Fruit fly (Drosophila melanogaster) whole organism, embryonic: ENCODE results near the gene CG6583.

Experiments
- Blimp-1 ChIP-seq: fragments of 200-800 bp; sonication (Bioruptor generic); optimal IDR thresholded peaks from 3 replicates; lab custom pipeline; 2018; ENCODE audit warnings: missing biosample characterization, missing genetic modification characterization, mild to moderate bottlenecking, moderate library complexity, missing genetic modification reagents
- CG12155 ChIP-seq: fragments of 200-800 bp; sonication (Bioruptor generic); optimal IDR thresholded peaks from 3 replicates; lab custom pipeline; 2016; ENCODE audit warnings: missing biosample characterization, missing genetic modification characterization
- CG15011 ChIP-seq: fragments of 200-800 bp; sonication (Bioruptor generic); optimal IDR thresholded peaks from 3 replicates; lab custom pipeline; 2018; ENCODE audit warnings: missing biosample characterization, mild to moderate bottlenecking, missing genetic modification characterization
- CG18011 ChIP-seq: fragments of 200-800 bp; sonication (Bioruptor generic); optimal IDR thresholded peaks from 2 replicates; lab custom pipeline; 2017; ENCODE audit warnings: missing biosample characterization, missing genetic modification characterization, mild to moderate bottlenecking, moderate library complexity, missing genotype
- CG7556 ChIP-seq: fragments of 200-800 bp; sonication (Bioruptor generic); optimal IDR thresholded peaks from 2 replicates; lab custom pipeline; 2017; ENCODE audit warnings: missing biosample characterization, mild to moderate bottlenecking, missing genetic modification characterization
- Sry-β ChIP-seq: fragments of 200-800 bp; sonication (Bioruptor generic); optimal IDR thresholded peaks from 2 replicates; lab custom pipeline; 2018; ENCODE audit warnings: missing biosample characterization, mild to moderate bottlenecking, missing genetic modification characterization, moderate library complexity
- crp ChIP-seq, 2 experiments: fragments of 200-800 bp; sonication (Bioruptor generic); optimal IDR thresholded peaks; 2 replicates in 1 of 2; 3 replicates in 1 of 2; lab custom pipeline; 2017; ENCODE audit warnings: missing biosample characterization in 2 of 2, missing genetic modification characterization in 2 of 2, mild to moderate bottlenecking in 1 of 2, moderate library complexity in 1 of 2
- gce ChIP-seq: fragments of 200-800 bp; sonication (Bioruptor generic); IDR thresholded peaks from 3 replicates; pipeline ENCODE4 v1.3.6; 2022; ENCODE audit warnings: missing biosample characterization, missing genetic modification characterization
- lola ChIP-seq, 3 experiments: fragments of >200 bp in 2 of 3; fragments of 200-800 bp in 1 of 3; sonication (Bioruptor generic) in 1 of 3; optimal IDR thresholded peaks; 2 replicates each; lab custom pipeline; 2017 to 2019; ENCODE audit warnings: missing biosample characterization in 3 of 3, missing genetic modification characterization in 3 of 3, mild to moderate bottlenecking in 1 of 3, moderate library complexity in 1 of 3
- maf-S ChIP-seq: fragments of 200-800 bp; sonication (Bioruptor generic); optimal IDR thresholded peaks from 2 replicates; lab custom pipeline; 2016; ENCODE audit warnings: missing biosample characterization, missing genetic modification characterization
- psq ChIP-seq: fragments of 200-800 bp; sonication (Bioruptor generic); optimal IDR thresholded peaks from 2 replicates; lab custom pipeline; 2017; ENCODE audit warnings: missing biosample characterization, missing genetic modification characterization
- slou ChIP-seq: fragments of 200-800 bp; sonication (Bioruptor generic); optimal IDR thresholded peaks from 3 replicates; lab custom pipeline; 2016; ENCODE audit warnings: missing biosample characterization, missing genetic modification characterization

dm6 chr2L:12172536-12173234, at the start of gene CG6583, which contains the start of gene crok:
- TF ChIP-seq crp (GFP tag; optimal IDR thresholded peaks at IDR 0.05; lab: Kevin White, UChicago) (no peak), CG15011 (GFP tag; lab: Kevin White, UChicago) (no peak), CG7556 (no peak), maf-S (no peak), gce (GFP tag; lab: Robert Waterston, UW) (no peak), CG12155 (GFP tag; lab: Kevin White, UChicago) (peak; percentile 50), slou (GFP tag; lab: Kevin White, UChicago) (no peak), lola (GFP tag; optimal IDR thresholded peaks at IDR 0.05; lab: Kevin White, UChicago) (no peak), psq (GFP tag; lab: Kevin White, UChicago) (no peak), CG18011 (GFP tag; lab: Kevin White, UChicago) (no peak), Blimp-1 (GFP tag; lab: Kevin White, UChicago) (no peak), Sry-β (GFP tag; lab: Kevin White, UChicago) (no peak)
